Worm (Caenorhabditis elegans): Measurements from ENCODE around the gene rpc-2.

- TF ChIP-seq klf-2 (GFP tag; conservative IDR thresholded peaks at IDR 0.05) (no peak), ref-1 (GFP tag; conservative IDR thresholded peaks at IDR 0.05) (no peak), T22C8.4 (GFP tag; IDR thresholded peaks at IDR 0.05) (no peak), cog-1 (tag; optimal IDR thresholded peaks at IDR 0.05) (no peak), ztf-29 (GFP tag; IDR thresholded peaks at IDR 0.05) (no peak), flt-1 (GFP tag; IDR thresholded peaks at IDR 0.05) (no peak), ztf-23 (GFP tag; IDR thresholded peaks at IDR 0.05) (no peak), tab-1 (GFP tag; IDR thresholded peaks at IDR 0.05) (no peak), med-1 (GFP tag; optimal IDR thresholded peaks at IDR 0.05; ENCODE audit: insufficient read depth) (no peak)
Observed at ce11 chrIII:5585711-5586110, 28.5 kb downstream of the rpc-2 start.
